Fruit fly (Drosophila melanogaster): ENCODE data around the gene Akap200.

Gene Akap200

dm6 chr2L:8365701-8366643, 49.5 kb upstream of the Akap200 start, which contains the start of gene Pp2A-29B (continued):
- TF ChIP-seq Vsx1 (GFP tag; optimal IDR thresholded peaks at IDR 0.05) (peak; percentile 64), emc (GFP tag; optimal IDR thresholded peaks at IDR 0.05) (no peak), CG17612 (GFP tag; IDR thresholded peaks at IDR 0.05) (no peak), inv (GFP tag; IDR thresholded peaks at IDR 0.05; ENCODE audit: partially characterized antibody) (peak; percentile 100), Med (GFP tag) (peak; percentile 57), CG6813 (GFP tag; optimal IDR thresholded peaks at IDR 0.05) (no peak), CG2129 (GFP tag; IDR thresholded peaks at IDR 0.05; ENCODE audit: partially characterized antibody) (peak; percentile 99), Optix (GFP tag; IDR thresholded peaks at IDR 0.05) (no peak), CG7987 (GFP tag; optimal IDR thresholded peaks at IDR 0.05) (no peak), Jarid2 (GFP tag; optimal IDR thresholded peaks at IDR 0.05) (no peak), shn (GFP tag; optimal IDR thresholded peaks at IDR 0.05) (no peak), trem (tag; optimal IDR thresholded peaks at IDR 0.05) (peak; percentile 80), Neu2 (GFP tag; optimal IDR thresholded peaks at IDR 0.05; ENCODE audit: borderline replicate concordance) (no peak), Doc2 (GFP tag; IDR thresholded peaks at IDR 0.05) (no peak), MBD-R2 (GFP tag; IDR thresholded peaks at IDR 0.05) (0 out of 2 replicates have a peak, but pooled peaks have one; percentile 7), Hand (GFP tag; optimal IDR thresholded peaks at IDR 0.05) (peak; percentile 34), Nf-YC (tag; optimal IDR thresholded peaks at IDR 0.05) (peak; percentile 57), Lhr (GFP tag; optimal IDR thresholded peaks at IDR 0.05) (peak; percentile 44), CG2889 (GFP tag; IDR thresholded peaks at IDR 0.05) (no peak), lmd (GFP tag; IDR thresholded peaks at IDR 0.05) (no peak; the same call in 1 of the 2 replicates), hkb (optimal IDR thresholded peaks at IDR 0.05) (no peak), hkb (GFP tag; IDR thresholded peaks at IDR 0.05) (no peak), Rx (GFP tag; IDR thresholded peaks at IDR 0.05) (no peak), Hr39 (optimal IDR thresholded peaks at IDR 0.05) (no peak), gcm2 (GFP tag; optimal IDR thresholded peaks at IDR 0.05) (no peak), CG18476 (GFP tag; optimal IDR thresholded peaks at IDR 0.05) (peak; percentile 15), Scr (GFP tag; IDR thresholded peaks at IDR 0.05; ENCODE audit: partially characterized antibody) (peak; percentile 99), D19A (tag; optimal IDR thresholded peaks at IDR 0.05) (peak; percentile 19), tup (GFP tag; optimal IDR thresholded peaks at IDR 0.05) (no peak)

DNA sequence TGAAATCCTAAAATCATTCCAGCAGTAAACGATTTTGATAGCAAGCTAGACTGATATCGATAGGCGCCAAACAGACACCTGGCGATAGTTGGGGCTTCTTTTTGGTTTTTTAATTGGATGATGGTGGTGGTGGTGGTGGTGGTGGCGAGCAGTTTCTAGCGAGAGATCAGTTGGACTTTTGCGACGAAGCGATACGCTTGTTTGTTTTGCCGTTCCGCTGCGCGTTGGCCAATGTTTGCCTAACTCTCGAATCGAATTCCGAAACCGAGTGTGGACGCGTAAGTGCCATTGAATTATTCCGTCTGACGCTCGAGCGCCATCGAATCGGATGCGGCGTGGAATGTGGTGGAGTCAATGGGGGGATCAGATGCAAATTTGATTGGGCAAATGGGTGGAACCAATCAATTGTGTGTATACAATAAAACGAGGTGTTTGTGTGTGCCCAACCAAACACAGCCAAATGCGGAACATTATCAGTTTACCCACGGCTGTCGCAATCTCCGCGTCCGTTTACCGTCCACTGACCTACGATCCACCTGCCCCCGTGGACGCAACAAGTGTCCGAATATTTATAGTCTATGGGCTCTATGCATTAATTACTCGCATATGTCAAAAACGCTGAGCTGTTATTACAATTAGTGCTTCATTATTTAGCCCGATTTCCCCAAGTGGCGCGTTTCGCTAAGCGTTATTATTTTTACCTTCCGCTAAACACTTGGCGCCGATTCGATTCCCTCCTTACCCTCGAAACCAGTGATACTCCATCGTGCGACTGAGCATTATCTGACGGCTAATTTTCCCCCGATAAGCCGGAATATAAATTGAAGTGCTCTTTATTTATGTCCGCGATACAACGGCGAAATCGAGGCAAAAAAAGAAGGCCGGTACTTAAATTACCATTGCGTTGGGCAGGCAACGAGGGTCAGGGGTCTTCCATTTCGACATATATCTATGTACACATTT, 44.8 kb upstream of the Akap200 start, which contains the start of gene CG17292:
Gene CG17292 (plus strand): TSS at position 91 of the 963 bp plus-strand sequence.
- no peak for TF ChIP-seq CG8388 (GFP tag; optimal IDR thresholded peaks at IDR 0.05)
- TF ChIP-seq HLH3B (GFP tag; IDR thresholded peaks at IDR 0.05) = peak; percentile 60
- no peak for TF ChIP-seq Elba2 (GFP tag; optimal IDR thresholded peaks at IDR 0.05)
- TF ChIP-seq CG17568 (GFP tag; optimal IDR thresholded peaks at IDR 0.05) = no peak
- TF ChIP-seq Xbp1 (GFP tag; optimal IDR thresholded peaks at IDR 0.05) = peak; percentile 12
- no peak for TF ChIP-seq Lpt (GFP tag; optimal IDR thresholded peaks at IDR 0.05)
- peak; percentile 62 for TF ChIP-seq mirr (GFP tag; optimal IDR thresholded peaks at IDR 0.05)
- no peak for TF ChIP-seq CG8478 (optimal IDR thresholded peaks at IDR 0.05)
- TF ChIP-seq repo (GFP tag; optimal IDR thresholded peaks at IDR 0.05) = peak; percentile 26
- peak; percentile 77; the same call in 1 of the 2 replicates for TF ChIP-seq Awh (GFP tag; IDR thresholded peaks at IDR 0.05)
- peak; percentile 32 for TF ChIP-seq Dip3 (GFP tag; optimal IDR thresholded peaks at IDR 0.05)
- TF ChIP-seq klu (GFP tag; IDR thresholded peaks at IDR 0.05) = no peak
- peak; percentile 51 for TF ChIP-seq CG3407 (GFP tag; optimal IDR thresholded peaks at IDR 0.05)
- TF ChIP-seq CG7745 (tag; optimal IDR thresholded peaks at IDR 0.05) = no peak
- no peak for TF ChIP-seq sens-2 (GFP tag; IDR thresholded peaks at IDR 0.05)
- no peak for TF ChIP-seq Lhr (GFP tag; optimal IDR thresholded peaks at IDR 0.05)
- TF ChIP-seq Doc2 (GFP tag; IDR thresholded peaks at IDR 0.05) = no peak
- peak; percentile 16 for TF ChIP-seq CG11723 (GFP tag; optimal IDR thresholded peaks at IDR 0.05)
- TF ChIP-seq slp2 (GFP tag; optimal IDR thresholded peaks at IDR 0.05) = no peak
- peak; percentile 40 for TF ChIP-seq dmrt99B (tag; optimal IDR thresholded peaks at IDR 0.05)
- TF ChIP-seq Taf1 (GFP tag; IDR thresholded peaks at IDR 0.05) = 0 out of 2 replicates have a peak, but pooled peaks have one; percentile 10

All from whole organism, embryonic.